Worm (Caenorhabditis elegans): ENCODE results near the gene F52F10.2.

DNA sequence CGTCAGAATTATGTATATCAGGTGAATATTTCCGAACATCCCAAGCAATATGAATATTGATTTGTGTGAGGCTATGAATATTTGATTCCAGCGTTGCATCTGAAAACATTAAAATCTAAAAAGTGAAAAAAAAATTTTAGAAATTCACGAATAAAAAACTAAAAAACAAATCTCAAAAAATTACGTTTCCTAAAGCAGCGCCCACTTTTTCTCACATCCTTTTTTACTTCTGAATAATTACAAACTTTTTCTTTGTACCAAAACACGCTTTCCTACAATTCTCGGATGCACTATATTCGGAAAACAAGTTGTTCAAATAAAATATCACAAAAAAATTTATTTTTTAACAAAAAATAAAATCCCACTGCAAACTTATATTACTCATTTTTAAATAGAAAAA is 5.1 kb downstream of the F52F10.2 start, which contains the start of gene srsx-8:
- TF ChIP-seq W03F9.2 (tag; optimal IDR thresholded peaks at IDR 0.05) = no peak
- no peak for TF ChIP-seq him-1 (tag; optimal IDR thresholded peaks at IDR 0.05)
- no peak for TF ChIP-seq dao-5 (tag; optimal IDR thresholded peaks at IDR 0.05)
